Worm (Caenorhabditis elegans) whole organism, L1 larva: Measurements from ENCODE around the gene T16G12.13.

ENCODE experiments used
- C04F5.9 ChIP-seq: sonication (generic microtip); optimal IDR thresholded peaks from 2 replicates; lab custom pipeline; 2016; ENCODE audit warnings: missing genetic modification characterization, missing compliant biosample characterization
- C34B4.2 ChIP-seq: sonication (generic microtip); optimal IDR thresholded peaks from 2 replicates; lab custom pipeline; 2017; ENCODE audit warnings: mild to moderate bottlenecking, missing genetic modification characterization, missing compliant biosample characterization
- aha-1 ChIP-seq: fragments of 150-350 bp; optimal IDR thresholded peaks from 2 replicates; lab custom pipeline; 2014; ENCODE audit warnings: missing biosample characterization, missing genetic modification characterization
- aly-2 ChIP-seq: fragments of 150-350 bp; optimal IDR thresholded peaks from 2 replicates; lab custom pipeline; 2014; ENCODE audit warnings: missing biosample characterization, missing genetic modification characterization
- blmp-1 ChIP-seq: fragments of 150-350 bp; optimal IDR thresholded peaks from 2 replicates; lab custom pipeline; 2014; ENCODE audit warnings: missing biosample characterization, missing genetic modification characterization
- ceh-63 ChIP-seq: fragments of 200-800 bp; sonication (Bioruptor generic); optimal IDR thresholded peaks from 2 replicates; lab custom pipeline; 2018; ENCODE audit warnings: mild to moderate bottlenecking, missing genetic modification characterization, missing compliant biosample characterization
- ceh-8 ChIP-seq: fragments of 200-800 bp; sonication (Bioruptor generic); optimal IDR thresholded peaks from 2 replicates; lab custom pipeline; 2018; ENCODE audit warnings: mild to moderate bottlenecking, missing genetic modification characterization, moderate library complexity, missing compliant biosample characterization
- ceh-88 ChIP-seq: fragments of 200-800 bp; sonication (Bioruptor generic); IDR thresholded peaks from 2 replicates; pipeline ENCODE4 v1.3.6; 2022; ENCODE audit warnings: missing genetic modification characterization, missing compliant biosample characterization
- ceh-90 ChIP-seq: sonication (generic microtip); optimal IDR thresholded peaks from 2 replicates; lab custom pipeline; 2016; ENCODE audit warnings: missing genetic modification characterization, missing compliant biosample characterization
- ces-1 ChIP-seq: fragments of 150-350 bp; optimal IDR thresholded peaks from 2 replicates; lab custom pipeline; 2014; ENCODE audit warnings: missing biosample characterization, missing genetic modification reagents, missing genetic modification characterization
- efl-1 ChIP-seq, 4 experiments: fragments of 150-350 bp; optimal IDR thresholded peaks in 3 of 4; peaks in 1 of 4; 1 replicate in 1 of 4; 2 replicates in 3 of 4; lab custom pipeline; 2014; ENCODE audit warnings: missing biosample characterization in 2 of 4, missing genetic modification characterization in 2 of 4, missing genetic modification reagents in 2 of 4
- efl-3 ChIP-seq: fragments of 200-800 bp; sonication (Bioruptor generic); optimal IDR thresholded peaks from 2 replicates; lab custom pipeline; 2018; ENCODE audit warnings: mild to moderate bottlenecking, missing genetic modification characterization, missing compliant biosample characterization
- egl-13 ChIP-seq: sonication (generic microtip); optimal IDR thresholded peaks from 2 replicates; lab custom pipeline; 2016; ENCODE audit warnings: missing genotype, missing genetic modification reagents, missing genetic modification characterization, missing compliant biosample characterization
- elt-2 ChIP-seq: sonication (generic microtip); optimal IDR thresholded peaks from 2 replicates; lab custom pipeline; 2016; ENCODE audit warnings: missing genetic modification characterization, mild to moderate bottlenecking, inconsistent platforms, missing compliant biosample characterization, missing genetic modification reagents
- elt-3 ChIP-seq, 6 experiments: fragments of 150-350 bp in 1 of 6; sonication (generic microtip); optimal IDR thresholded peaks; 2 replicates each; lab custom pipeline; 2017 to 2018; ENCODE audit warnings: missing biosample characterization in 6 of 6, missing genetic modification characterization in 6 of 6, inconsistent platforms in 1 of 6
- fkh-10 ChIP-seq: sonication (generic microtip); optimal IDR thresholded peaks from 2 replicates; lab custom pipeline; 2017; ENCODE audit warnings: missing biosample characterization, missing genetic modification reagents, missing genetic modification characterization
- fkh-4 ChIP-seq: sonication (generic microtip); optimal IDR thresholded peaks from 2 replicates; lab custom pipeline; 2016; ENCODE audit warnings: missing compliant biosample characterization, missing genetic modification characterization, borderline replicate concordance
- fos-1 ChIP-seq: fragments of 150-350 bp; optimal IDR thresholded peaks from 2 replicates; lab custom pipeline; 2014; ENCODE audit warnings: missing biosample characterization, missing genetic modification characterization
- grh-1 ChIP-seq: fragments of 200-800 bp; sonication (Bioruptor generic); IDR thresholded peaks from 2 replicates; pipeline ENCODE4 v1.3.6; 2022; ENCODE audit warnings: missing genetic modification reagents, missing genetic modification characterization, missing compliant biosample characterization
- isw-1 ChIP-seq: fragments of 200-800 bp; sonication (Bioruptor generic); IDR thresholded peaks from 2 replicates; pipeline ENCODE4 v1.3.6; 2022; ENCODE audit warnings: missing genetic modification characterization, missing compliant biosample characterization
- jun-1 ChIP-seq: fragments of 150-350 bp; optimal IDR thresholded peaks from 2 replicates; lab custom pipeline; 2014; ENCODE audit warnings: missing biosample characterization, missing genetic modification reagents, missing genetic modification characterization
- lin-13 ChIP-seq: fragments of 150-350 bp; optimal IDR thresholded peaks from 2 replicates; lab custom pipeline; 2014; ENCODE audit warnings: missing biosample characterization, missing genetic modification reagents, missing genetic modification characterization
- lin-14 ChIP-seq: fragments of 200-800 bp; sonication (Bioruptor generic); optimal IDR thresholded peaks from 2 replicates; lab custom pipeline; 2018; ENCODE audit warnings: mild to moderate bottlenecking, missing genetic modification characterization, moderate library complexity, missing compliant biosample characterization
- lin-15B ChIP-seq: fragments of 150-350 bp; sonication (generic microtip); optimal IDR thresholded peaks from 3 replicates; lab custom pipeline; 2014; ENCODE audit warnings: missing biosample characterization, missing genetic modification characterization
- lin-35 ChIP-seq, 2 experiments: fragments of 150-350 bp; optimal IDR thresholded peaks; 2 replicates each; lab custom pipeline; 2014; ENCODE audit warnings: missing biosample characterization in 2 of 2, missing genetic modification characterization in 2 of 2, missing genetic modification reagents in 2 of 2
- lsy-2 ChIP-seq, 2 experiments: fragments of 150-350 bp; optimal IDR thresholded peaks; 2 replicates each; lab custom pipeline; 2014; ENCODE audit warnings: missing biosample characterization in 2 of 2, missing genetic modification characterization in 2 of 2
- mdl-1 ChIP-seq, 2 experiments: fragments of 150-350 bp; optimal IDR thresholded peaks; 2 replicates each; lab custom pipeline; 2014 to 2017; ENCODE audit warnings: missing biosample characterization in 2 of 2, missing genetic modification characterization in 2 of 2, inconsistent platforms in 1 of 2
- mef-2 ChIP-seq: fragments of 150-350 bp; optimal IDR thresholded peaks from 2 replicates; lab custom pipeline; 2014; ENCODE audit warnings: missing biosample characterization, missing genetic modification characterization
- mep-1 ChIP-seq: fragments of 150-350 bp; optimal IDR thresholded peaks from 2 replicates; lab custom pipeline; 2014; ENCODE audit warnings: missing biosample characterization, missing genetic modification characterization
- nhr-11 ChIP-seq: fragments of 150-350 bp; optimal IDR thresholded peaks from 2 replicates; lab custom pipeline; 2014; ENCODE audit warnings: missing biosample characterization, missing genetic modification characterization
- nhr-12 ChIP-seq: sonication (generic microtip); optimal IDR thresholded peaks from 2 replicates; lab custom pipeline; 2017; ENCODE audit warnings: missing biosample characterization, missing genetic modification characterization
- nhr-19 ChIP-seq: fragments of 200-800 bp; sonication (Bioruptor generic); conservative IDR thresholded peaks from 2 replicates; pipeline ENCODE4 v1.3.6; 2022; ENCODE audit warnings: missing genetic modification characterization, missing compliant biosample characterization
- nhr-237 ChIP-seq: fragments of 150-350 bp; optimal IDR thresholded peaks from 2 replicates; lab custom pipeline; 2014; ENCODE audit warnings: missing biosample characterization, missing genetic modification characterization
- nhr-28 ChIP-seq: fragments of 150-350 bp; optimal IDR thresholded peaks from 2 replicates; lab custom pipeline; 2014; ENCODE audit warnings: missing biosample characterization, missing genetic modification characterization
- nhr-71 ChIP-seq: sonication (generic microtip); optimal IDR thresholded peaks from 2 replicates; lab custom pipeline; 2016; ENCODE audit warnings: mild to moderate bottlenecking, missing genetic modification characterization, moderate library complexity, missing compliant biosample characterization
- nhr-76 ChIP-seq: sonication (generic microtip); optimal IDR thresholded peaks from 2 replicates; lab custom pipeline; 2017; ENCODE audit warnings: missing biosample characterization, missing genetic modification characterization
- nhr-90 ChIP-seq: sonication (generic microtip); optimal IDR thresholded peaks from 2 replicates; lab custom pipeline; 2016; ENCODE audit warnings: mild to moderate bottlenecking, missing genetic modification characterization, missing compliant biosample characterization; ENCODE audit not compliant: poor library complexity
- pax-3 ChIP-seq: fragments of 200-800 bp; sonication (Bioruptor generic); optimal IDR thresholded peaks from 2 replicates; lab custom pipeline; 2018; ENCODE audit warnings: mild to moderate bottlenecking, missing genetic modification characterization, moderate library complexity, missing compliant biosample characterization
- pqm-1 ChIP-seq: sonication (generic microtip); optimal IDR thresholded peaks from 3 replicates; lab custom pipeline; 2017; ENCODE audit warnings: missing biosample characterization, missing genetic modification characterization
- rnt-1 ChIP-seq: sonication (generic microtip); optimal IDR thresholded peaks from 2 replicates; lab custom pipeline; 2016; ENCODE audit warnings: mild to moderate bottlenecking, missing genetic modification characterization, moderate library complexity, missing compliant biosample characterization
- skn-1 ChIP-seq: fragments of 150-350 bp; optimal IDR thresholded peaks from 2 replicates; lab custom pipeline; 2014; ENCODE audit warnings: missing biosample characterization, missing genetic modification characterization
- snpc-4 ChIP-seq: fragments of 150-350 bp; optimal IDR thresholded peaks from 2 replicates; lab custom pipeline; 2014; ENCODE audit warnings: missing biosample characterization, missing genetic modification characterization
- swsn-7 ChIP-seq: sonication (generic microtip); optimal IDR thresholded peaks from 2 replicates; lab custom pipeline; 2016; ENCODE audit warnings: missing genetic modification characterization, missing compliant biosample characterization
- unc-130 ChIP-seq: fragments of 150-350 bp; optimal IDR thresholded peaks from 2 replicates; lab custom pipeline; 2017; ENCODE audit warnings: missing biosample characterization, missing genetic modification characterization, inconsistent platforms
- unc-62 ChIP-seq: fragments of 150-350 bp; optimal IDR thresholded peaks from 2 replicates; lab custom pipeline; 2014; ENCODE audit warnings: missing biosample characterization, missing genetic modification reagents, missing genetic modification characterization
- vab-15 ChIP-seq: sonication (generic microtip); optimal IDR thresholded peaks from 2 replicates; lab custom pipeline; 2017; ENCODE audit warnings: missing genotype, mild to moderate bottlenecking, missing genetic modification characterization, missing compliant biosample characterization
- zip-4 ChIP-seq: fragments of 200-800 bp; sonication (Bioruptor generic); optimal IDR thresholded peaks from 2 replicates; lab custom pipeline; 2018; ENCODE audit warnings: mild to moderate bottlenecking, missing genetic modification characterization, moderate library complexity, missing compliant biosample characterization
- ztf-4 ChIP-seq: fragments of 150-350 bp; optimal IDR thresholded peaks from 2 replicates; lab custom pipeline; 2014; ENCODE audit warnings: missing biosample characterization, missing genetic modification characterization

Gene T16G12.13

DNA sequence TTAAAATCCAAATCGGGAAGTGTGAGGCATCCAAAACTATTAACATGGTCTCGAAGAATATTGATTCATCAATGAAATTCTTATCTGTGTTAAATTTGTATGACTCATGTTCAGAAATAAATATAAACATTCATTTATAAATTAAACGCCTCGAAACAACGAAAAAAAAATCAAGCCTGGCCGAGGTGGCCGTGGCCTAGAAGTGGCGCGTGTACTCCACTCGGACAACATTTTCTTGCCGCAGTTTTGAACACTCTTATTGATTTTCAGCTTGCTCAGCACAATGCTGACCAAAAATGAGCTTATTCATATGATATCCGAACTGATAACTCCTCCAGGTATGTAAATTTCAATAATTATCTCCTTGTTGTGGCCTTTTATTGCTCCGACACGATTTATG lies 3.5 kb downstream of the T16G12.13 start, which contains the start of gene ekl-6 (continued):
- TF ChIP-seq C34B4.2 = no peak
- TF ChIP-seq rnt-1 (tag; lab: Kevin White, UChicago) = peak; percentile 97
- no peak for TF ChIP-seq aha-1 (tag; lab: Kevin White, UChicago)
- TF ChIP-seq ceh-90 (tag; lab: Kevin White, UChicago) = peak; percentile 90
- TF ChIP-seq mdl-1 (tag; optimal IDR thresholded peaks at IDR 0.05; lab: Kevin White, UChicago) = no peak
- TF ChIP-seq snpc-4 (tag; lab: Kevin White, UChicago) = peak; percentile 32
- peak; percentile 81 for TF ChIP-seq C04F5.9 (tag; lab: Kevin White, UChicago)
- no peak for TF ChIP-seq mef-2 (tag; lab: Kevin White, UChicago)
- TF ChIP-seq vab-15 (tag; lab: Kevin White, UChicago) = no peak
- TF ChIP-seq nhr-71 = no peak
- peak; percentile 30 for TF ChIP-seq ceh-8 (GFP tag; lab: Kevin White, UChicago)
- TF ChIP-seq nhr-11 = no peak
- no peak for TF ChIP-seq nhr-237 (tag; lab: Kevin White, UChicago)
- TF ChIP-seq lsy-2 (tag; optimal IDR thresholded peaks at IDR 0.05; lab: Kevin White, UChicago) = peak in 1 of 2 experiments; percentile 71
- no peak for TF ChIP-seq ces-1
- no peak for TF ChIP-seq unc-62 (GFP tag; lab: Kevin White, UChicago)
- TF ChIP-seq nhr-28 (tag; lab: Kevin White, UChicago) = no peak
- TF ChIP-seq fkh-10 = no peak
- no peak for TF ChIP-seq nhr-12 (tag; lab: Kevin White, UChicago)
- TF ChIP-seq efl-1 (optimal IDR thresholded peaks at IDR 0.05; lab: Kevin White, UChicago) = peak; percentile 44 to 67
- peak; percentile 56 to 93 for TF ChIP-seq efl-1 (GFP tag; optimal IDR thresholded peaks at IDR 0.05 in 1 of 2; lab: Kevin White, UChicago)
- TF ChIP-seq lin-15B (tag; lab: Kevin White, UChicago) = no peak
- no peak for TF ChIP-seq ceh-63 (GFP tag; lab: Kevin White, UChicago)
- TF ChIP-seq pqm-1 (tag; lab: Kevin White, UChicago) = no peak
- TF ChIP-seq elt-2 = peak; percentile 37
- no peak for TF ChIP-seq ceh-88 (GFP tag; lab: Robert Waterston, UW)
- no peak for TF ChIP-seq efl-3
- TF ChIP-seq nhr-76 (tag; lab: Kevin White, UChicago) = no peak
- no peak; the same call in 1 of the 2 replicates for TF ChIP-seq nhr-19
- no peak for TF ChIP-seq unc-130 (tag; lab: Kevin White, UChicago)
- TF ChIP-seq pax-3 (tag; lab: Kevin White, UChicago) = peak; percentile 77
- TF ChIP-seq isw-1 (GFP tag; lab: Robert Waterston, UW) = peak; percentile 23
- no peak for TF ChIP-seq ztf-4 (tag; lab: Kevin White, UChicago)
- peak; percentile 69 for TF ChIP-seq swsn-7 (tag; lab: Kevin White, UChicago)
- TF ChIP-seq grh-1 (GFP tag; lab: Robert Waterston, UW) = 0 out of 2 replicates have a peak, but pooled peaks have one; percentile 44
- TF ChIP-seq fkh-4 = peak; percentile 87
- peak; percentile 87 for TF ChIP-seq nhr-90 (tag; lab: Kevin White, UChicago)
- peak; percentile 39 to 41 for TF ChIP-seq lin-35 (GFP tag; optimal IDR thresholded peaks at IDR 0.05; lab: Kevin White, UChicago)
- TF ChIP-seq elt-3 (tag; optimal IDR thresholded peaks at IDR 0.05; lab: Kevin White, UChicago) = no peak
- TF ChIP-seq jun-1 (tag; lab: Kevin White, UChicago) = no peak
- TF ChIP-seq fos-1 (tag; lab: Kevin White, UChicago) = no peak
- TF ChIP-seq skn-1 (tag; lab: Kevin White, UChicago) = peak; percentile 13
- peak; percentile 47 for TF ChIP-seq mep-1 (tag; lab: Kevin White, UChicago)
- TF ChIP-seq lin-14 (GFP tag; lab: Kevin White, UChicago) = no peak
- TF ChIP-seq egl-13 = peak; percentile 73
- no peak for TF ChIP-seq zip-4 (GFP tag; lab: Kevin White, UChicago)
- no peak for TF ChIP-seq blmp-1 (tag; lab: Kevin White, UChicago)
- peak; percentile 25 for TF ChIP-seq lin-13 (GFP tag; lab: Kevin White, UChicago)
- no peak for TF ChIP-seq aly-2 (tag; lab: Kevin White, UChicago)
